Fruit fly (Drosophila melanogaster) whole organism, wandering third instar larva: ENCODE measurements around the gene Vha100-1.

ENCODE experiments used
- lola ChIP-seq: fragments of >200 bp; optimal IDR thresholded peaks from 2 replicates; lab custom pipeline; 2017; ENCODE audit warnings: missing biosample characterization, missing genetic modification characterization
- psq ChIP-seq: fragments of 200-800 bp; sonication (Bioruptor generic); optimal IDR thresholded peaks from 3 replicates; lab custom pipeline; 2017; ENCODE audit warnings: missing biosample characterization, mild to moderate bottlenecking, missing genetic modification characterization, moderate library complexity

- TF ChIP-seq lola (GFP tag; lab: Kevin White, UChicago) (no peak), psq (GFP tag; lab: Kevin White, UChicago) (no peak)
These were observed 41.9 kb upstream of the Vha100-1 start for dm6 chr3R:29088938-29089661.
